Fruit fly (Drosophila melanogaster): Measurements from ENCODE around the gene Nthl1.

- TF ChIP-seq pad (GFP tag; optimal IDR thresholded peaks at IDR 0.05) (no peak), cnc (optimal IDR thresholded peaks at IDR 0.05) (no peak), CG7045 (GFP tag; optimal IDR thresholded peaks at IDR 0.05) (no peak), Hr96 (GFP tag; optimal IDR thresholded peaks at IDR 0.05) (no peak), Mnt (GFP tag; optimal IDR thresholded peaks at IDR 0.05) (no peak), CG5204 (GFP tag; optimal IDR thresholded peaks at IDR 0.05) (no peak)
These were observed 12.0 kb upstream of the Nthl1 start for dm6 chr2L:20939632-20940031.
